Fruit fly (Drosophila melanogaster): ENCODE results near the gene CG31998.

Gene CG31998

DNA sequence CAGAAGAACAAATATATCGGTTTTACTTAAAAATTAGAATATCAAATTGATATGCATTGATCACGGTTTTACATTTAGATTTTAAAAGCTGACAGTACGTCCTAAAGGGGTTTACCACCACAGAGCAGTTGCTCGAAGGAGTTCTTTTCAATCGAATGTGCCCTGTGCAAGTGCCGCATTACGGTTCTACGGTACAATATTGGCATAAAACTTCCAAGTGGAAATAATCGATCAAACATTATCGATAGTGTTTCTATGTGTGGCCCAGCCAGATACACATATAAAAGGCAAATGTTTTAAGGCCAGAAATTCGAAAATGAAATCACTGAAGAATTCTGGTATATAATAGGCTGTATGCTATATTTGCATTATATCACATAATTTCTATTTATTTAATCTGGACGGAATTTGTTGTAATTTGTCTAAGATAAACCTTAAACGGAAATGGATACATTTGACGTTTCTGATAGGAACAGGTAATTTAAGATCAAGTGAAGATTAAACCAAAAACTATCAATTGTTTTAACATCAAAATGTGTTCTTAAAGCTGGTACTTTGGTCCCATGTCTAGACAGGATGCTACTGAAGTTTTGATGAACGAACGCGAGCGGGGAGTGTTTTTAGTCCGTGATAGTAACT, 4.4 kb upstream of the CG31998 start, which contains the start of gene Crk (continued):
- TF ChIP-seq wdn (GFP tag; IDR thresholded peaks at IDR 0.05), result no peak
- no peak for TF ChIP-seq CG7963 (GFP tag; IDR thresholded peaks at IDR 0.05; ENCODE audit: partially characterized antibody)
- TF ChIP-seq NC2α (GFP tag; optimal IDR thresholded peaks at IDR 0.05), result no peak
- TF ChIP-seq CG34376 (GFP tag; optimal IDR thresholded peaks at IDR 0.05), result peak; percentile 12
- TF ChIP-seq sisA (GFP tag; IDR thresholded peaks at IDR 0.05), result no peak
- no peak for TF ChIP-seq CG14050 (GFP tag; IDR thresholded peaks at IDR 0.05)
- TF ChIP-seq so (GFP tag; IDR thresholded peaks at IDR 0.05), result no peak
- no peak for TF ChIP-seq CG15696 (tag; optimal IDR thresholded peaks at IDR 0.05)
- no peak for TF ChIP-seq E2f1 (GFP tag; IDR thresholded peaks at IDR 0.05)
- no peak for TF ChIP-seq aop (GFP tag; IDR thresholded peaks at IDR 0.05)
- TF ChIP-seq pfk (GFP tag; optimal IDR thresholded peaks at IDR 0.05), result peak; percentile 82
- no peak for TF ChIP-seq ham (GFP tag; IDR thresholded peaks at IDR 0.05)
- no peak for TF ChIP-seq CG43689 (GFP tag; IDR thresholded peaks at IDR 0.05)
- no peak for TF ChIP-seq CG12219 (GFP tag; optimal IDR thresholded peaks at IDR 0.05)
- TF ChIP-seq eyg (GFP tag; optimal IDR thresholded peaks at IDR 0.05), result no peak
- TF ChIP-seq ken (GFP tag; IDR thresholded peaks at IDR 0.05), result no peak
- no peak for TF ChIP-seq Dek (tag; optimal IDR thresholded peaks at IDR 0.05)
- no peak for TF ChIP-seq Usf (GFP tag; optimal IDR thresholded peaks at IDR 0.05)
- no peak for TF ChIP-seq CG12104 (GFP tag; optimal IDR thresholded peaks at IDR 0.05)
- no peak for TF ChIP-seq sc (optimal IDR thresholded peaks at IDR 0.05)
- no peak for TF ChIP-seq sc (GFP tag; optimal IDR thresholded peaks at IDR 0.05)
- TF ChIP-seq trh (GFP tag; optimal IDR thresholded peaks at IDR 0.05), result no peak
- no peak for TF ChIP-seq Dp (GFP tag; optimal IDR thresholded peaks at IDR 0.05)
- no peak for TF ChIP-seq CG30403 (GFP tag; optimal IDR thresholded peaks at IDR 0.05)
- TF ChIP-seq HLH3B (GFP tag; IDR thresholded peaks at IDR 0.05), result no peak
- TF ChIP-seq yki (optimal IDR thresholded peaks at IDR 0.05), result no peak
- no peak for TF ChIP-seq sug (tag; optimal IDR thresholded peaks at IDR 0.05)
- no peak; the same call in 1 of the 2 replicates for TF ChIP-seq bbx (GFP tag; IDR thresholded peaks at IDR 0.05; ENCODE audit: partially characterized antibody)
- TF ChIP-seq Nf-YB (GFP tag; optimal IDR thresholded peaks at IDR 0.05), result no peak
- no peak for TF ChIP-seq ac (GFP tag; optimal IDR thresholded peaks at IDR 0.05)
- no peak for TF ChIP-seq CG42726 (GFP tag; IDR thresholded peaks at IDR 0.05; ENCODE audit: partially characterized antibody)
- no peak for TF ChIP-seq zen (tag; optimal IDR thresholded peaks at IDR 0.05)
- no peak for TF ChIP-seq CG9437 (GFP tag; optimal IDR thresholded peaks at IDR 0.05)
- TF ChIP-seq tgo (GFP tag; IDR thresholded peaks at IDR 0.05), result no peak
- TF ChIP-seq CG6791 (GFP tag; IDR thresholded peaks at IDR 0.05; ENCODE audit: partially characterized antibody), result peak; percentile 55; the same call in 2 of the 3 replicates
- TF ChIP-seq NK7.1 (GFP tag; optimal IDR thresholded peaks at IDR 0.05), result no peak
- TF ChIP-seq Bdp1 (GFP tag; optimal IDR thresholded peaks at IDR 0.05), result no peak
- TF ChIP-seq Hmx (GFP tag; optimal IDR thresholded peaks at IDR 0.05), result no peak
- TF ChIP-seq bcd (GFP tag; optimal IDR thresholded peaks at IDR 0.05), result no peak
- TF ChIP-seq unpg (GFP tag; optimal IDR thresholded peaks at IDR 0.05), result no peak
- no peak for TF ChIP-seq schlank (tag; optimal IDR thresholded peaks at IDR 0.05)
- no peak for TF ChIP-seq fd102C (GFP tag; optimal IDR thresholded peaks at IDR 0.05)
- TF ChIP-seq CG10209 (GFP tag; optimal IDR thresholded peaks at IDR 0.05), result no peak
- TF ChIP-seq bab2 (GFP tag; optimal IDR thresholded peaks at IDR 0.05), result no peak
- TF ChIP-seq unc-4 (GFP tag; IDR thresholded peaks at IDR 0.05; ENCODE audit: partially characterized antibody), result no peak
- TF ChIP-seq vnd (GFP tag; IDR thresholded peaks at IDR 0.05; ENCODE audit: partially characterized antibody), result no peak
- no peak for TF ChIP-seq CG13894 (tag; optimal IDR thresholded peaks at IDR 0.05)
- no peak for TF ChIP-seq CG10543 (GFP tag; optimal IDR thresholded peaks at IDR 0.05)
- TF ChIP-seq CG1529 (GFP tag; optimal IDR thresholded peaks at IDR 0.05), result no peak
- TF ChIP-seq CG10565 (GFP tag; optimal IDR thresholded peaks at IDR 0.05), result no peak
- no peak for TF ChIP-seq CG3281 (GFP tag; optimal IDR thresholded peaks at IDR 0.05)
